Worm (Caenorhabditis elegans): Measurements from ENCODE around the gene fipr-17.

fipr-17 gene

DNA sequence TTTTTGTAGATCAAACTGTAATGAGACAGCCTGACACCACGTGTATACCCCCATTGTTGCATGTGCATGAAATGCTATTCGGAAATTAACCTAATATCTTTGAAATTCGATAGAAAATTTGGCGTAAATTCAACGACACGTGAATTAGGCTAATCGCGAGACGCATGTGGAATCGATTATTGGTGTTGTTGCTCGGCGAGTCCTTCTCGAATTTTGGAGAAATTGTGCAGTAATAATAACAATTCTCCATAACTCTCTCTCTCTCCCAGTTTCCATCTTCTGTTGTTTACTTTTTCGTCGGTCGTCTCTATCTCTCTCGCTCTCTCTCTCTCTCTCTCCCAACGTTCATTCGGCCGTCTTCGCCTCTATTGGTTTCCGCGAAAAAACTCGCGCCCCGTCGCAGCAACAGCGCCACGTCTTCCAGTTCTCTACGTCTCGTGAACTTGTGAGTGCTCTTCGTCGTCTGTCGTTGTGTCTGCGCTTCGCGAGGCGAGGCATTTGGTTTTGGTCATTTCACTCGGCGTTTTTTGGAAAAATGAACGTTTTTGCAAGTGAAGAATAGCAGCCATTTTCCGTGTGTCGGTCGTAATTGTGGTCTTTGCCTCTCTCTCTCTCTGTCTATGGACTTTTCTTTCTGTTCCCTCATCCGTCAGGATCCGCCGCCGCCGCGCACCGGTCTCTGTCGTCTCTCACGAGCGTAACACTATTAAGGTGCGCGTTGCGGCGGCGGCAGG is 47.3 kb upstream of the fipr-17 start (continued):
- TF ChIP-seq nhr-20 (tag; optimal IDR thresholded peaks at IDR 0.05) (peak; percentile 55), ceh-88 (GFP tag; IDR thresholded peaks at IDR 0.05) (peak; percentile 18; the same call in 1 of the 2 replicates), aly-2 (tag; optimal IDR thresholded peaks at IDR 0.05) (no peak), nhr-85 (tag) (peak; percentile 63), vab-15 (tag; optimal IDR thresholded peaks at IDR 0.05) (no peak), ets-5 (GFP tag; IDR thresholded peaks at IDR 0.05) (no peak), nhr-47 (tag; optimal IDR thresholded peaks at IDR 0.05) (peak; percentile 72)

DNA sequence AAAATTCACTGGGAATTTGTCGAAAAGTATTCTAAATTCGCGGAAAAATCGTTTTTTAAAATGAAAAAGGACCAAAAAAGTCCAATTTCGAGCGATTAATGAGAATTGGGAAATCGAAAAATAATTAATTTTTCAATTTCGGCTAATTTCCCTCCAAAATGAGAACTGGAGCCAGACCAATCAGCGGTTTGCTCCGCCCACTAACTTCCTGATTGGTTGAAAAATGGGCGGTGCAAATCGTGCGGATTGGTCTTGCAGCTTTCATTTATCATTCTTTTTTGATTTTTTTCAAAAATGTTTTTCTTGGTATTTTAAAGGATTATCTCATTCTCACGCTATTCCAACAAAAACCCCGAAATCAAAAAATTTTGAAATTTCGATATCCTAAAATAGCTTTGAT is 46.6 kb upstream of the fipr-17 start:
- TF ChIP-seq nhr-237 (tag; optimal IDR thresholded peaks at IDR 0.05) = no peak
- TF ChIP-seq aha-1 (tag; optimal IDR thresholded peaks at IDR 0.05) = no peak
- TF ChIP-seq zip-4 (GFP tag; optimal IDR thresholded peaks at IDR 0.05) = no peak
- no peak for TF ChIP-seq fkh-10 (GFP tag; optimal IDR thresholded peaks at IDR 0.05)
- TF ChIP-seq C04F5.9 (tag; optimal IDR thresholded peaks at IDR 0.05) = no peak
- no peak for TF ChIP-seq ceh-88 (GFP tag; IDR thresholded peaks at IDR 0.05)
- TF ChIP-seq unc-86 (tag; optimal IDR thresholded peaks at IDR 0.05) = no peak
- no peak for TF ChIP-seq snpc-4 (tag; optimal IDR thresholded peaks at IDR 0.05)
- no peak for TF ChIP-seq unc-30 (tag; optimal IDR thresholded peaks at IDR 0.05)
- TF ChIP-seq hlh-17 (GFP tag; optimal IDR thresholded peaks at IDR 0.05; ENCODE audit: borderline replicate concordance) = no peak
- TF ChIP-seq lin-14 (GFP tag; optimal IDR thresholded peaks at IDR 0.05) = no peak
- TF ChIP-seq ztf-11 (tag; optimal IDR thresholded peaks at IDR 0.05) = no peak
- no peak for TF ChIP-seq unc-98 (GFP tag; IDR thresholded peaks at IDR 0.05)
- TF ChIP-seq tlp-1 (tag; optimal IDR thresholded peaks at IDR 0.05) = no peak
- TF ChIP-seq sox-4 (tag; optimal IDR thresholded peaks at IDR 0.05) = no peak
- TF ChIP-seq lin-13 (GFP tag; optimal IDR thresholded peaks at IDR 0.05) = no peak
- no peak for TF ChIP-seq pag-3 (tag; optimal IDR thresholded peaks at IDR 0.05; ENCODE audit: borderline replicate concordance, insufficient read depth)
- no peak for TF ChIP-seq elt-2 (tag; optimal IDR thresholded peaks at IDR 0.05)
- TF ChIP-seq lin-15B (tag; optimal IDR thresholded peaks at IDR 0.05) = no peak
- TF ChIP-seq unc-130 (tag; optimal IDR thresholded peaks at IDR 0.05) = no peak

ce11 chrIII:11053603-11054002 is 46.2 kb upstream of the fipr-17 start:
- no peak for TF ChIP-seq zag-1 (tag; optimal IDR thresholded peaks at IDR 0.05)
- TF ChIP-seq nhr-84 (tag; optimal IDR thresholded peaks at IDR 0.05) = no peak
- TF ChIP-seq ceh-82 (tag; optimal IDR thresholded peaks at IDR 0.05) = no peak
- TF ChIP-seq blmp-1 (tag; optimal IDR thresholded peaks at IDR 0.05) = no peak
- TF ChIP-seq hlh-17 (GFP tag; optimal IDR thresholded peaks at IDR 0.05; ENCODE audit: borderline replicate concordance) = no peak
- TF ChIP-seq rnt-1 (tag; optimal IDR thresholded peaks at IDR 0.05) = no peak
- TF ChIP-seq sox-4 (tag; optimal IDR thresholded peaks at IDR 0.05) = no peak
- no peak for TF ChIP-seq ceh-88 (GFP tag; IDR thresholded peaks at IDR 0.05)
- no peak for TF ChIP-seq lin-35 (GFP tag; optimal IDR thresholded peaks at IDR 0.05)
- TF ChIP-seq F16B12.6 (tag; optimal IDR thresholded peaks at IDR 0.05) = no peak
- no peak for TF ChIP-seq pax-3 (tag; optimal IDR thresholded peaks at IDR 0.05)
- no peak for TF ChIP-seq nhr-12 (tag; optimal IDR thresholded peaks at IDR 0.05)

ce11 chrIII:11050658-11051118 is 43.3 kb upstream of the fipr-17 start:
- TF ChIP-seq hlh-4 (tag; optimal IDR thresholded peaks at IDR 0.05) (no peak), zip-4 (GFP tag; optimal IDR thresholded peaks at IDR 0.05) (no peak), lin-14 (GFP tag; optimal IDR thresholded peaks at IDR 0.05) (peak; percentile 63), skn-1 (tag; optimal IDR thresholded peaks at IDR 0.05) (no peak), efl-1 (optimal IDR thresholded peaks at IDR 0.05) (no peak), efl-1 (GFP tag; optimal IDR thresholded peaks at IDR 0.05 in 1 of 2) (peak in 1 of 2 experiments; percentile 58), snpc-4 (tag; optimal IDR thresholded peaks at IDR 0.05) (no peak), lin-35 (GFP tag; optimal IDR thresholded peaks at IDR 0.05) (no peak), mdl-1 (tag; optimal IDR thresholded peaks at IDR 0.05) (no peak), egl-27 (tag; optimal IDR thresholded peaks at IDR 0.05) (no peak), vab-15 (tag; optimal IDR thresholded peaks at IDR 0.05) (no peak), ceh-82 (tag; optimal IDR thresholded peaks at IDR 0.05) (no peak), nhr-71 (tag; optimal IDR thresholded peaks at IDR 0.05) (no peak)

All from whole organism, L1 larva.